Fruit fly (Drosophila melanogaster) whole organism, embryonic: ENCODE results near the gene Tsp29Fb.
A peak's percentile ranks its signal among the peaks of the same experiment; 100 is the strongest.

ENCODE experiments used
- Antp ChIP-seq: fragments of 200-800 bp; sonication (Bioruptor generic); optimal IDR thresholded peaks from 3 replicates; lab custom pipeline; 2016; ENCODE audit warnings: missing biosample characterization, missing genetic modification characterization
- CG10979 ChIP-seq: fragments of 200-800 bp; sonication (Bioruptor generic); optimal IDR thresholded peaks from 2 replicates; lab custom pipeline; 2018; ENCODE audit warnings: missing biosample characterization, mild to moderate bottlenecking, missing genetic modification characterization, moderate library complexity
- CG11085 ChIP-seq: fragments of 200-800 bp; sonication (Bioruptor generic); IDR thresholded peaks from 2 replicates; pipeline ENCODE4 v1.3.6; 2022; ENCODE audit warnings: missing biosample characterization, missing genetic modification characterization
- CG11560 ChIP-seq: fragments of 200-800 bp; sonication (Bioruptor generic); IDR thresholded peaks from 3 replicates; pipeline ENCODE4 v1.3.6; 2022; ENCODE audit warnings: missing biosample characterization, missing genetic modification characterization
- CG12744 ChIP-seq: fragments of 200-800 bp; sonication (Bioruptor generic); optimal IDR thresholded peaks from 2 replicates; lab custom pipeline; 2016; ENCODE audit warnings: missing biosample characterization, missing genetic modification characterization
- CG12942 ChIP-seq: fragments of 200-800 bp; sonication (Bioruptor generic); optimal IDR thresholded peaks from 3 replicates; lab custom pipeline; 2016; ENCODE audit warnings: missing biosample characterization, missing genetic modification characterization
- CG15269 ChIP-seq: fragments of 200-800 bp; sonication (Bioruptor generic); optimal IDR thresholded peaks from 2 replicates; lab custom pipeline; 2018; ENCODE audit warnings: missing biosample characterization, mild to moderate bottlenecking, missing genetic modification characterization, moderate library complexity
- CG1603 ChIP-seq: fragments of 200-800 bp; sonication (Bioruptor generic); optimal IDR thresholded peaks from 2 replicates; lab custom pipeline; 2019; ENCODE audit warnings: missing biosample characterization, mild to moderate bottlenecking, missing genetic modification characterization, moderate library complexity
- CG16815 ChIP-seq: fragments of 200-800 bp; sonication (Bioruptor generic); optimal IDR thresholded peaks from 3 replicates; lab custom pipeline; 2017; ENCODE audit warnings: missing biosample characterization, mild to moderate bottlenecking, missing genetic modification characterization
- CG16863 ChIP-seq: fragments of 200-800 bp; sonication (Bioruptor generic); optimal IDR thresholded peaks from 3 replicates; lab custom pipeline; 2016; ENCODE audit warnings: missing biosample characterization, missing genetic modification characterization
- CG17359 ChIP-seq: fragments of 200-800 bp; sonication (Bioruptor generic); optimal IDR thresholded peaks from 3 replicates; lab custom pipeline; 2018; ENCODE audit warnings: missing biosample characterization, mild to moderate bottlenecking, missing genetic modification characterization, moderate library complexity
- CG17612 ChIP-seq: fragments of 200-800 bp; sonication (Bioruptor generic); IDR thresholded peaks from 2 replicates; pipeline ENCODE4 v1.3.6; 2022; ENCODE audit warnings: missing biosample characterization, missing genetic modification characterization
- CG32532 ChIP-seq: fragments of 200-800 bp; sonication (Bioruptor generic); IDR thresholded peaks from 2 replicates; pipeline ENCODE4 v1.3.6; 2022; ENCODE audit warnings: missing biosample characterization, missing genetic modification characterization
- CG5245 ChIP-seq: fragments of 200-800 bp; sonication (Bioruptor generic); optimal IDR thresholded peaks from 3 replicates; lab custom pipeline; 2016; ENCODE audit warnings: missing biosample characterization, missing genetic modification characterization
- CG6654 ChIP-seq: fragments of 200-800 bp; sonication (Bioruptor generic); optimal IDR thresholded peaks from 2 replicates; lab custom pipeline; 2017; ENCODE audit warnings: missing biosample characterization, mild to moderate bottlenecking, missing genetic modification characterization
- CG7357 ChIP-seq: fragments of 200-800 bp; sonication (Bioruptor generic); IDR thresholded peaks from 3 replicates; pipeline ENCODE4 v1.3.6; 2022; ENCODE audit warnings: missing biosample characterization, missing genetic modification characterization
- CG7839 ChIP-seq: fragments of 200-800 bp; sonication (Bioruptor generic); optimal IDR thresholded peaks from 3 replicates; lab custom pipeline; 2018; ENCODE audit warnings: missing biosample characterization, mild to moderate bottlenecking, missing genetic modification characterization, moderate library complexity
- CG8388 ChIP-seq: fragments of 200-800 bp; sonication (Bioruptor generic); optimal IDR thresholded peaks from 2 replicates; lab custom pipeline; 2019; ENCODE audit warnings: missing biosample characterization, mild to moderate bottlenecking, missing genetic modification characterization, moderate library complexity
- CG9727 ChIP-seq: fragments of 200-800 bp; sonication (Bioruptor generic); optimal IDR thresholded peaks from 3 replicates; lab custom pipeline; 2017; ENCODE audit warnings: missing biosample characterization, mild to moderate bottlenecking, missing genetic modification characterization
- D19A ChIP-seq: fragments of 200-800 bp; optimal IDR thresholded peaks from 3 replicates; lab custom pipeline; 2019; ENCODE audit warnings: missing biosample characterization, mild to moderate bottlenecking, missing genetic modification characterization, moderate library complexity
- D19B ChIP-seq: fragments of 200-800 bp; sonication (Bioruptor generic); optimal IDR thresholded peaks from 2 replicates; lab custom pipeline; 2017; ENCODE audit warnings: missing biosample characterization, mild to moderate bottlenecking, missing genetic modification characterization
- Dref ChIP-seq: fragments of 200-800 bp; sonication (Bioruptor generic); IDR thresholded peaks from 2 replicates; pipeline ENCODE4 v1.3.6; 2022; ENCODE audit warnings: missing biosample characterization, missing genetic modification characterization
- E2f1 ChIP-seq: fragments of 200-800 bp; sonication (Bioruptor generic); IDR thresholded peaks from 2 replicates; pipeline ENCODE4 v1.3.6; 2022; ENCODE audit warnings: missing biosample characterization, missing genetic modification characterization
- Elba2 ChIP-seq: fragments of 200-800 bp; sonication (Bioruptor generic); optimal IDR thresholded peaks from 3 replicates; lab custom pipeline; 2016; ENCODE audit warnings: missing biosample characterization, missing genetic modification characterization
- Fer2 ChIP-seq: fragments of 200-800 bp; sonication (Bioruptor generic); optimal IDR thresholded peaks from 2 replicates; lab custom pipeline; 2018; ENCODE audit warnings: missing biosample characterization, mild to moderate bottlenecking, missing genetic modification characterization, moderate library complexity
- H15 ChIP-seq: fragments of 200-800 bp; sonication (Bioruptor generic); IDR thresholded peaks from 3 replicates; pipeline ENCODE4 v1.3.6; 2022; ENCODE audit warnings: missing biosample characterization, missing genetic modification characterization
- Hmr ChIP-seq: fragments of 200-800 bp; sonication (Bioruptor generic); optimal IDR thresholded peaks from 3 replicates; lab custom pipeline; 2017; ENCODE audit warnings: mild to moderate bottlenecking, missing biosample characterization, missing genetic modification reagents, missing genetic modification characterization
- Lpt ChIP-seq: fragments of >200 bp; optimal IDR thresholded peaks from 2 replicates; lab custom pipeline; 2018; ENCODE audit warnings: missing biosample characterization, missing genetic modification characterization
- Scr ChIP-seq: fragments of 200-800 bp; sonication (Bioruptor generic); IDR thresholded peaks from 2 replicates; pipeline ENCODE4 v1.3.6; 2022; ENCODE audit warnings: missing biosample characterization, missing genetic modification characterization; ENCODE audit not compliant: partially characterized antibody
- Xbp1 ChIP-seq: fragments of 200-800 bp; sonication (Bioruptor generic); optimal IDR thresholded peaks from 3 replicates; lab custom pipeline; 2016; ENCODE audit warnings: missing biosample characterization, mild to moderate bottlenecking, missing genetic modification characterization
- Xrp1 ChIP-seq: fragments of 200-800 bp; sonication (Bioruptor generic); IDR thresholded peaks from 2 replicates; pipeline ENCODE4 v1.3.6; 2022; ENCODE audit warnings: missing biosample characterization, missing genetic modification characterization
- ap ChIP-seq: fragments of 200-800 bp; sonication (Bioruptor generic); IDR thresholded peaks from 2 replicates; pipeline ENCODE4 v1.3.6; 2022; ENCODE audit warnings: missing biosample characterization, missing genetic modification characterization
- bowl ChIP-seq: fragments of 200-800 bp; sonication (Bioruptor generic); IDR thresholded peaks from 2 replicates; pipeline ENCODE4 v1.3.6; 2022; ENCODE audit warnings: missing biosample characterization, missing genetic modification characterization
- caup ChIP-seq: fragments of 200-800 bp; sonication (Bioruptor generic); optimal IDR thresholded peaks from 3 replicates; lab custom pipeline; 2017; ENCODE audit warnings: missing biosample characterization, mild to moderate bottlenecking, missing genetic modification characterization, moderate library complexity; ENCODE audit not compliant: severe bottlenecking
- croc ChIP-seq: fragments of 200-800 bp; sonication (Bioruptor generic); conservative IDR thresholded peaks from 3 replicates; pipeline ENCODE4 v1.3.6; 2022; ENCODE audit warnings: missing biosample characterization, missing genetic modification characterization
- cwo ChIP-seq: fragments of 200-800 bp; sonication (Bioruptor generic); optimal IDR thresholded peaks from 3 replicates; lab custom pipeline; 2017; ENCODE audit warnings: missing biosample characterization, missing genetic modification characterization, mild to moderate bottlenecking, moderate library complexity, missing genetic modification reagents
- danr ChIP-seq: fragments of 200-800 bp; sonication (Bioruptor generic); IDR thresholded peaks from 2 replicates; pipeline ENCODE4 v1.3.6; 2022; ENCODE audit warnings: missing biosample characterization, missing genetic modification characterization
- dati ChIP-seq: fragments of 200-800 bp; sonication (Bioruptor generic); IDR thresholded peaks from 2 replicates; pipeline ENCODE4 v1.3.6; 2022; ENCODE audit warnings: missing biosample characterization, missing genetic modification characterization
- fd64A ChIP-seq: fragments of 200-800 bp; sonication (Bioruptor generic); optimal IDR thresholded peaks from 3 replicates; lab custom pipeline; 2018; ENCODE audit warnings: missing biosample characterization, mild to moderate bottlenecking, missing genetic modification characterization
- gcm ChIP-seq: fragments of 200-800 bp; sonication (Bioruptor generic); optimal IDR thresholded peaks from 2 replicates; lab custom pipeline; 2019; ENCODE audit warnings: missing biosample characterization, mild to moderate bottlenecking, missing genetic modification characterization, moderate library complexity
- gcm2 ChIP-seq: fragments of 200-800 bp; sonication (Bioruptor generic); optimal IDR thresholded peaks from 2 replicates; lab custom pipeline; 2016; ENCODE audit warnings: missing biosample characterization, missing genetic modification characterization
- gsb ChIP-seq: fragments of 200-800 bp; sonication (Bioruptor generic); IDR thresholded peaks from 2 replicates; pipeline ENCODE4 v1.3.6; 2022; ENCODE audit warnings: missing biosample characterization, missing genetic modification characterization
- gsb-n ChIP-seq: fragments of 200-800 bp; sonication (Bioruptor generic); optimal IDR thresholded peaks from 3 replicates; lab custom pipeline; 2018; ENCODE audit warnings: missing biosample characterization, mild to moderate bottlenecking, missing genetic modification characterization
- klu ChIP-seq: fragments of 200-800 bp; sonication (Bioruptor generic); IDR thresholded peaks from 2 replicates; pipeline ENCODE4 v1.3.6; 2022; ENCODE audit warnings: missing biosample characterization, missing genetic modification characterization
- mirr ChIP-seq: fragments of 200-800 bp; sonication (Bioruptor generic); optimal IDR thresholded peaks from 3 replicates; lab custom pipeline; 2018; ENCODE audit warnings: missing biosample characterization, mild to moderate bottlenecking, missing genetic modification characterization
- nerfin-2 ChIP-seq: fragments of 200-800 bp; sonication (Bioruptor generic); IDR thresholded peaks from 2 replicates; pipeline ENCODE4 v1.3.6; 2022; ENCODE audit warnings: missing biosample characterization, missing genetic modification characterization; ENCODE audit not compliant: partially characterized antibody
- pho ChIP-seq: fragments of 200-800 bp; sonication (Bioruptor generic); optimal IDR thresholded peaks from 2 replicates; lab custom pipeline; 2016; ENCODE audit warnings: missing biosample characterization, missing genetic modification characterization
- shn ChIP-seq: fragments of 200-800 bp; sonication (Bioruptor generic); optimal IDR thresholded peaks from 3 replicates; lab custom pipeline; 2016; ENCODE audit warnings: missing biosample characterization, missing genetic modification characterization
- tna ChIP-seq: fragments of 200-800 bp; sonication (Bioruptor generic); IDR thresholded peaks from 2 replicates; pipeline ENCODE4 v1.3.6; 2022; ENCODE audit warnings: missing biosample characterization, missing genetic modification characterization; ENCODE audit not compliant: partially characterized antibody
- unpg ChIP-seq: fragments of 200-800 bp; sonication (Bioruptor generic); optimal IDR thresholded peaks from 3 replicates; lab custom pipeline; 2018; ENCODE audit warnings: missing biosample characterization, mild to moderate bottlenecking, missing genetic modification characterization, moderate library complexity

Tsp29Fb gene

dm6 chr2L:8937003-8937402, at the start of gene Tsp29Fb (continued):
- 0 out of 2 replicates have a peak, but pooled peaks have one; percentile 21 for TF ChIP-seq CG11085
- TF ChIP-seq CG8388 (GFP tag; lab: Kevin White, UChicago): peak; percentile 65
- TF ChIP-seq gsb: no peak
- TF ChIP-seq pho (GFP tag; lab: Kevin White, UChicago): peak; percentile 60
- TF ChIP-seq Elba2 (GFP tag; lab: Kevin White, UChicago): no peak
- peak; percentile 53; the same call in 1 of the 2 replicates for TF ChIP-seq Xrp1 (GFP tag; lab: Robert Waterston, UW)
- TF ChIP-seq mirr (GFP tag; lab: Kevin White, UChicago): no peak
- TF ChIP-seq klu: peak; percentile 52; the same call in 1 of the 2 replicates
- TF ChIP-seq gcm (GFP tag; lab: Kevin White, UChicago): peak; percentile 43
- TF ChIP-seq cwo (GFP tag; lab: Kevin White, UChicago): peak; percentile 84
- TF ChIP-seq CG6654: peak; percentile 19
- peak; percentile 77 for TF ChIP-seq CG17359
- peak; percentile 61; the same call in 1 of the 2 replicates for TF ChIP-seq E2f1
- TF ChIP-seq shn (GFP tag; lab: Kevin White, UChicago): peak; percentile 48
- peak; percentile 39 for TF ChIP-seq Antp
- peak; percentile 35 for TF ChIP-seq CG12942
- peak; percentile 76 for TF ChIP-seq CG32532
- peak; percentile 47; the same call in 1 of the 3 replicates for TF ChIP-seq H15
- peak; percentile 57 for TF ChIP-seq CG10979 (tag; lab: Kevin White, UChicago)
- peak; percentile 72 for TF ChIP-seq D19A
- no peak; the same call in 2 of the 3 replicates for TF ChIP-seq CG11560 (tag; lab: Robert Waterston, UW)
- TF ChIP-seq CG12744 (GFP tag; lab: Kevin White, UChicago): peak; percentile 29
- peak; percentile 36 for TF ChIP-seq CG1603 (tag; lab: Kevin White, UChicago)
- peak; percentile 77 for TF ChIP-seq Xbp1 (GFP tag; lab: Kevin White, UChicago)
- TF ChIP-seq CG7839 (tag; lab: Kevin White, UChicago): peak; percentile 88
- TF ChIP-seq croc: peak; percentile 35; the same call in 1 of the 3 replicates
- TF ChIP-seq nerfin-2 (GFP tag; lab: Robert Waterston, UW): no peak
- peak; percentile 57 for TF ChIP-seq D19B (GFP tag; lab: Kevin White, UChicago)
- TF ChIP-seq CG15269 (tag; lab: Kevin White, UChicago): peak; percentile 88
- TF ChIP-seq CG5245 (GFP tag; lab: Kevin White, UChicago): peak; percentile 38
- TF ChIP-seq CG17612: no peak
- peak; percentile 31 for TF ChIP-seq CG16863
- no peak for TF ChIP-seq fd64A
- TF ChIP-seq gsb-n: peak; percentile 49
- no peak for TF ChIP-seq Dref (GFP tag; lab: Robert Waterston, UW)
- TF ChIP-seq Lpt (GFP tag; lab: Kevin White, UChicago): no peak
- peak; percentile 67; the same call in 2 of the 3 replicates for TF ChIP-seq CG7357 (GFP tag; lab: Robert Waterston, UW)
- TF ChIP-seq CG16815 (GFP tag; lab: Kevin White, UChicago): peak; percentile 40
- TF ChIP-seq caup (GFP tag; lab: Kevin White, UChicago): peak; percentile 65
- TF ChIP-seq Fer2 (tag; lab: Kevin White, UChicago): peak; percentile 55
- TF ChIP-seq tna (GFP tag; lab: Robert Waterston, UW): no peak
- TF ChIP-seq dati (GFP tag; lab: Robert Waterston, UW): no peak
- TF ChIP-seq Scr: no peak
- TF ChIP-seq bowl: no peak
- peak; percentile 79 for TF ChIP-seq unpg (GFP tag; lab: Kevin White, UChicago)
- peak; percentile 77 for TF ChIP-seq CG9727
- TF ChIP-seq ap (GFP tag; lab: Robert Waterston, UW): peak; percentile 35; the same call in 1 of the 2 replicates
- no peak for TF ChIP-seq gcm2 (GFP tag; lab: Kevin White, UChicago)
- TF ChIP-seq Hmr (GFP tag; lab: Kevin White, UChicago): peak; percentile 87
- TF ChIP-seq danr (GFP tag; lab: Robert Waterston, UW): no peak
